Worm (Caenorhabditis elegans) whole organism, mixed stage, embryonic: ENCODE measurements around the gene par-2.

Experiments
- M03D4.4 ChIP-seq: sonication (generic microtip); optimal IDR thresholded peaks from 2 replicates; lab custom pipeline; 2017; ENCODE audit warnings: mild to moderate bottlenecking, missing genetic modification characterization, missing compliant biosample characterization
- blmp-1 ChIP-seq: fragments of 150-350 bp; optimal IDR thresholded peaks from 2 replicates; lab custom pipeline; 2014; ENCODE audit warnings: missing biosample characterization, missing genetic modification characterization
- ceh-39 ChIP-seq: fragments of 150-350 bp; optimal IDR thresholded peaks from 2 replicates; lab custom pipeline; 2014; ENCODE audit warnings: missing biosample characterization, missing genetic modification characterization
- ceh-43 ChIP-seq: fragments of 200-800 bp; sonication (Bioruptor generic); optimal IDR thresholded peaks from 2 replicates; lab custom pipeline; 2018; ENCODE audit warnings: mild to moderate bottlenecking, missing genetic modification characterization, moderate library complexity, missing compliant biosample characterization
- ceh-83 ChIP-seq: fragments of 200-800 bp; sonication (Bioruptor generic); optimal IDR thresholded peaks from 2 replicates; lab custom pipeline; 2018; ENCODE audit warnings: mild to moderate bottlenecking, missing genetic modification characterization, missing compliant biosample characterization
- ces-1 ChIP-seq: fragments of 150-350 bp; optimal IDR thresholded peaks from 2 replicates; lab custom pipeline; 2014; ENCODE audit warnings: missing biosample characterization, missing genetic modification reagents, missing genetic modification characterization
- cnd-1 ChIP-seq: fragments of 200-800 bp; sonication (Bioruptor generic); optimal IDR thresholded peaks from 2 replicates; lab custom pipeline; 2018; ENCODE audit warnings: mild to moderate bottlenecking, missing genetic modification characterization, missing compliant biosample characterization
- drap-1 ChIP-seq: fragments of 200-800 bp; sonication (Bioruptor generic); optimal IDR thresholded peaks from 3 replicates; lab custom pipeline; 2018; ENCODE audit warnings: mild to moderate bottlenecking, missing genetic modification characterization, missing compliant biosample characterization
- elt-1 ChIP-seq: sonication (generic microtip); optimal IDR thresholded peaks from 2 replicates; lab custom pipeline; 2017; ENCODE audit warnings: missing genetic modification characterization, mild to moderate bottlenecking, missing compliant biosample characterization, antibody characterized with exemption, moderate library complexity, borderline replicate concordance; ENCODE audit not compliant: insufficient read depth
- elt-3 ChIP-seq: fragments of 150-350 bp; optimal IDR thresholded peaks from 2 replicates; lab custom pipeline; 2014; ENCODE audit warnings: missing biosample characterization, missing genetic modification characterization
- ham-2 ChIP-seq: fragments of 200-800 bp; sonication (Bioruptor generic); optimal IDR thresholded peaks from 2 replicates; lab custom pipeline; 2018; ENCODE audit warnings: mild to moderate bottlenecking, missing genetic modification characterization, missing compliant biosample characterization
- hlh-1 ChIP-seq: fragments of 150-350 bp; optimal IDR thresholded peaks from 2 replicates; lab custom pipeline; 2014; ENCODE audit warnings: missing biosample characterization, missing genetic modification reagents, missing genetic modification characterization
- lin-13 ChIP-seq: fragments of 150-350 bp; optimal IDR thresholded peaks from 2 replicates; lab custom pipeline; 2014; ENCODE audit warnings: missing biosample characterization, missing genetic modification characterization
- lin-32 ChIP-seq: fragments of 200-800 bp; sonication (Bioruptor generic); optimal IDR thresholded peaks from 2 replicates; lab custom pipeline; 2018; ENCODE audit warnings: mild to moderate bottlenecking, missing genetic modification characterization, missing compliant biosample characterization
- lsy-2 ChIP-seq: fragments of 150-350 bp; optimal IDR thresholded peaks from 2 replicates; lab custom pipeline; 2014; ENCODE audit warnings: missing biosample characterization, missing genetic modification characterization
- mab-5 ChIP-seq: fragments of 150-350 bp; optimal IDR thresholded peaks from 2 replicates; lab custom pipeline; 2014; ENCODE audit warnings: missing biosample characterization, missing genetic modification characterization
- mep-1 ChIP-seq: fragments of 150-350 bp; optimal IDR thresholded peaks from 2 replicates; lab custom pipeline; 2017; ENCODE audit warnings: missing biosample characterization, missing genetic modification reagents, missing genetic modification characterization, inconsistent platforms
- mls-2 ChIP-seq: sonication (generic microtip); optimal IDR thresholded peaks from 2 replicates; lab custom pipeline; 2016; ENCODE audit warnings: mild to moderate bottlenecking, missing genetic modification characterization, moderate library complexity, missing compliant biosample characterization
- nhr-12 ChIP-seq: fragments of 150-350 bp; optimal IDR thresholded peaks from 2 replicates; lab custom pipeline; 2014; ENCODE audit warnings: missing biosample characterization, missing genetic modification characterization
- nhr-2 ChIP-seq: fragments of 150-350 bp; optimal IDR thresholded peaks from 2 replicates; lab custom pipeline; 2014; ENCODE audit warnings: missing biosample characterization, missing genetic modification characterization
- nhr-28 ChIP-seq: fragments of 150-350 bp; optimal IDR thresholded peaks from 2 replicates; lab custom pipeline; 2014; ENCODE audit warnings: missing biosample characterization, missing genetic modification characterization
- nhr-76 ChIP-seq: sonication (generic microtip); optimal IDR thresholded peaks from 2 replicates; lab custom pipeline; 2017; ENCODE audit warnings: missing biosample characterization, missing genetic modification characterization
- pha-4 ChIP-seq: fragments of 150-350 bp; optimal IDR thresholded peaks from 2 replicates; lab custom pipeline; 2018; ENCODE audit warnings: missing biosample characterization, missing genetic modification reagents, missing genetic modification characterization
- sem-2 ChIP-seq: fragments of 200-800 bp; sonication (Bioruptor generic); optimal IDR thresholded peaks from 2 replicates; lab custom pipeline; 2018; ENCODE audit warnings: mild to moderate bottlenecking, missing genetic modification characterization, missing compliant biosample characterization
- snpc-4 ChIP-seq: fragments of 150-350 bp; optimal IDR thresholded peaks from 2 replicates; lab custom pipeline; 2014; ENCODE audit warnings: missing biosample characterization, missing genetic modification characterization
- sptf-1 ChIP-seq: sonication (generic microtip); optimal IDR thresholded peaks from 2 replicates; lab custom pipeline; 2017; ENCODE audit warnings: mild to moderate bottlenecking, missing genetic modification characterization, moderate library complexity, missing compliant biosample characterization
- tbx-8 ChIP-seq: fragments of 200-800 bp; sonication (Bioruptor generic); optimal IDR thresholded peaks from 2 replicates; lab custom pipeline; 2018; ENCODE audit warnings: mild to moderate bottlenecking, missing genetic modification characterization, moderate library complexity, missing compliant biosample characterization
- unc-120 ChIP-seq: sonication (generic microtip); optimal IDR thresholded peaks from 2 replicates; lab custom pipeline; 2017; ENCODE audit warnings: missing genetic modification characterization, missing compliant biosample characterization; ENCODE audit not compliant: poor library complexity, severe bottlenecking
- unc-39 ChIP-seq: fragments of 150-350 bp; optimal IDR thresholded peaks from 2 replicates; lab custom pipeline; 2014; ENCODE audit warnings: missing biosample characterization, missing genetic modification characterization
- unc-62 ChIP-seq: fragments of 150-350 bp; optimal IDR thresholded peaks from 2 replicates; lab custom pipeline; 2014; ENCODE audit warnings: missing biosample characterization, missing genetic modification reagents, missing genetic modification characterization
- zip-8 ChIP-seq: fragments of 150-350 bp; optimal IDR thresholded peaks from 2 replicates; lab custom pipeline; 2014; ENCODE audit warnings: missing biosample characterization, missing genetic modification characterization
- ztf-11 ChIP-seq: fragments of 150-350 bp; optimal IDR thresholded peaks from 2 replicates; lab custom pipeline; 2014; ENCODE audit warnings: missing biosample characterization, missing genetic modification characterization

The par-2 gene

DNA sequence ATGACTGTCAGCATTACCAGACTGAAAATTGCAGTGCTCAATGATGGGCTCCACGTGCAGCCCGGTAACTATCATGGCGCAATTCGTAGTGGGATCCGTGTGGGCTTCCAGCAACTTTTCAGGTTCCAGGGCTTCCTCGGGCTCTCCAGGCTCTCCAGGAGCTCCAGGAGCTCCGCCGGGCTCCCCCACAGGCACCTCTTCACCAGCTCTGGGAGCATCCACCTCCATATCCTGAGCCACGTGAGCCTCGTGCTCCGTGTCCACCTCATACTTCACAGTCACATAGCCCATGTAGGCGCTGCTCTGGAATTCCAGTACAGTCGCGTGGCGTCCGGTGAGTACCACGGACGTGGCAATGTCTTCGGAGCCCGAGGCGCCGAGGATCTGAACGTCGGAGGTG is 29.3 kb upstream of the par-2 start:
- no peak for TF ChIP-seq nhr-2 (tag; lab: Kevin White, UChicago)
- TF ChIP-seq unc-62 (GFP tag; lab: Kevin White, UChicago): no peak
- peak; percentile 16 for TF ChIP-seq sem-2 (GFP tag; lab: Kevin White, UChicago)

- TF ChIP-seq ham-2 (peak; percentile 31), nhr-76 (no peak)
Measured at ce11 chrIII:1052291-1052690, 28.9 kb upstream of the par-2 start.

- no peak for TF ChIP-seq nhr-28 (tag; lab: Kevin White, UChicago)
- peak; percentile 95 for TF ChIP-seq ham-2
- TF ChIP-seq pha-4 (tag; lab: Kevin White, UChicago): no peak
- no peak for TF ChIP-seq hlh-1
- peak; percentile 24 for TF ChIP-seq M03D4.4 (tag; lab: Kevin White, UChicago)
- TF ChIP-seq mls-2 (tag; lab: Kevin White, UChicago): no peak
- peak; percentile 41 for TF ChIP-seq cnd-1
- TF ChIP-seq tbx-8 (GFP tag; lab: Kevin White, UChicago): peak; percentile 16
- TF ChIP-seq ceh-43 (GFP tag; lab: Kevin White, UChicago): no peak
- peak; percentile 13 for TF ChIP-seq sptf-1 (tag; lab: Kevin White, UChicago)
- no peak for TF ChIP-seq unc-62 (GFP tag; lab: Kevin White, UChicago)
Measured at ce11 chrIII:1053067-1053466, 28.1 kb upstream of the par-2 start, which contains the start of gene fbxo-11.2. Gene fbxo-11.2 (minus strand): TSS chrIII:1053242.

- no peak for TF ChIP-seq sem-2 (GFP tag; lab: Kevin White, UChicago)
- no peak for TF ChIP-seq blmp-1 (tag; lab: Kevin White, UChicago)
- no peak for TF ChIP-seq mls-2 (tag; lab: Kevin White, UChicago)
- TF ChIP-seq snpc-4: no peak
- TF ChIP-seq zip-8 (tag; lab: Kevin White, UChicago): peak; percentile 71
- TF ChIP-seq ceh-83 (GFP tag; lab: Kevin White, UChicago): peak; percentile 59
- TF ChIP-seq ceh-43 (GFP tag; lab: Kevin White, UChicago): no peak
- TF ChIP-seq cnd-1: no peak
- TF ChIP-seq ham-2: peak; percentile 86
- TF ChIP-seq nhr-12 (tag; lab: Kevin White, UChicago): no peak
- TF ChIP-seq elt-1 (tag; lab: Kevin White, UChicago): no peak
- peak; percentile 4 for TF ChIP-seq drap-1
- TF ChIP-seq nhr-2 (tag; lab: Kevin White, UChicago): peak; percentile 55
- no peak for TF ChIP-seq unc-120 (tag; lab: Kevin White, UChicago)
- no peak for TF ChIP-seq pha-4 (tag; lab: Kevin White, UChicago)
- TF ChIP-seq lin-13 (tag; lab: Kevin White, UChicago): no peak
- TF ChIP-seq nhr-28 (tag; lab: Kevin White, UChicago): no peak
- no peak for TF ChIP-seq M03D4.4 (tag; lab: Kevin White, UChicago)
- no peak for TF ChIP-seq hlh-1
- TF ChIP-seq sptf-1 (tag; lab: Kevin White, UChicago): peak; percentile 17
- no peak for TF ChIP-seq mep-1 (tag; lab: Kevin White, UChicago)
- no peak for TF ChIP-seq lsy-2
- no peak for TF ChIP-seq unc-39 (tag; lab: Kevin White, UChicago)
- TF ChIP-seq elt-3 (tag; lab: Kevin White, UChicago): no peak
- TF ChIP-seq ces-1: no peak
- TF ChIP-seq, all 35 proteins: peak for 6
Measured at ce11 chrIII:1054096-1054495, 27.1 kb upstream of the par-2 start.

ce11 chrIII:1058074-1058473 is 23.1 kb upstream of the par-2 start:
- no peak for TF ChIP-seq unc-62 (GFP tag; lab: Kevin White, UChicago)
- no peak for TF ChIP-seq lin-32
- no peak for TF ChIP-seq ztf-11 (tag; lab: Kevin White, UChicago)
- no peak for TF ChIP-seq unc-120 (tag; lab: Kevin White, UChicago)
- TF ChIP-seq ceh-39 (tag; lab: Kevin White, UChicago): no peak
- TF ChIP-seq pha-4 (tag; lab: Kevin White, UChicago): no peak
- no peak for TF ChIP-seq ceh-83 (GFP tag; lab: Kevin White, UChicago)
- TF ChIP-seq M03D4.4 (tag; lab: Kevin White, UChicago): no peak
- no peak for TF ChIP-seq nhr-76
- TF ChIP-seq elt-1 (tag; lab: Kevin White, UChicago): no peak
- no peak for TF ChIP-seq lsy-2
- no peak for TF ChIP-seq blmp-1 (tag; lab: Kevin White, UChicago)
- no peak for TF ChIP-seq nhr-2 (tag; lab: Kevin White, UChicago)
- no peak for TF ChIP-seq tbx-8 (GFP tag; lab: Kevin White, UChicago)
- TF ChIP-seq elt-3 (tag; lab: Kevin White, UChicago): no peak
- no peak for TF ChIP-seq sptf-1 (tag; lab: Kevin White, UChicago)
- no peak for TF ChIP-seq mep-1 (tag; lab: Kevin White, UChicago)
- TF ChIP-seq ces-1: no peak
- TF ChIP-seq unc-39 (tag; lab: Kevin White, UChicago): no peak
- TF ChIP-seq mab-5 (tag; lab: Kevin White, UChicago): no peak
